Worm (Caenorhabditis elegans) whole organism, young adult: ENCODE results near the gene gcs-1.

ENCODE experiments used
- B0019.2 ChIP-seq: fragments of 200-800 bp; sonication (Bioruptor generic); conservative IDR thresholded peaks from 2 replicates; pipeline ENCODE4 v1.3.6; 2022; ENCODE audit warnings: missing genetic modification reagents, missing genetic modification characterization, missing compliant biosample characterization
- B0261.1 ChIP-seq: sonication (generic microtip); optimal IDR thresholded peaks from 2 replicates; lab custom pipeline; 2016; ENCODE audit warnings: mild to moderate bottlenecking, missing genetic modification characterization, moderate library complexity, missing compliant biosample characterization
- B0336.3 ChIP-seq: fragments of 200-800 bp; sonication (Bioruptor generic); IDR thresholded peaks from 2 replicates; pipeline ENCODE4 v1.3.6; 2022; ENCODE audit warnings: missing genetic modification characterization, missing compliant biosample characterization
- F10E7.11 ChIP-seq: sonication (generic microtip); optimal IDR thresholded peaks from 2 replicates; lab custom pipeline; 2017; ENCODE audit warnings: mild to moderate bottlenecking, missing genetic modification characterization, moderate library complexity, missing compliant biosample characterization
- F33H1.4 ChIP-seq: fragments of 200-800 bp; sonication (Bioruptor generic); IDR thresholded peaks from 2 replicates; pipeline ENCODE4 v1.3.6; 2022; ENCODE audit warnings: missing genetic modification reagents, missing genetic modification characterization, missing compliant biosample characterization
- F39B2.1 ChIP-seq: fragments of 200-800 bp; sonication (Bioruptor generic); IDR thresholded peaks from 2 replicates; pipeline ENCODE4 v1.3.6; 2022; ENCODE audit warnings: missing genetic modification reagents, missing genetic modification characterization, missing compliant biosample characterization
- F52B5.7 ChIP-seq: sonication (generic microtip); optimal IDR thresholded peaks from 2 replicates; lab custom pipeline; 2016; ENCODE audit warnings: mild to moderate bottlenecking, missing genetic modification characterization, missing compliant biosample characterization
- F55B11.4 ChIP-seq: sonication (generic microtip); optimal IDR thresholded peaks from 2 replicates; lab custom pipeline; 2016; ENCODE audit warnings: missing compliant biosample characterization, missing genetic modification characterization, borderline replicate concordance; ENCODE audit not compliant: insufficient read depth
- F57A8.1 ChIP-seq: fragments of 200-800 bp; sonication (Bioruptor generic); optimal IDR thresholded peaks from 2 replicates; lab custom pipeline; 2018; ENCODE audit warnings: mild to moderate bottlenecking, missing genetic modification characterization, moderate library complexity, missing compliant biosample characterization
- Y53G8AR.9 ChIP-seq: fragments of 200-800 bp; sonication (Bioruptor generic); conservative IDR thresholded peaks from 2 replicates; pipeline ENCODE4 v1.3.6; 2022; ENCODE audit warnings: missing genetic modification reagents, missing genetic modification characterization, missing compliant biosample characterization
- Y67H2A.10 ChIP-seq: fragments of 200-800 bp; sonication (Bioruptor generic); conservative IDR thresholded peaks from 2 replicates; pipeline ENCODE4 v1.3.6; 2022; ENCODE audit warnings: missing genetic modification reagents, missing genetic modification characterization, missing compliant biosample characterization
- akir-1 ChIP-seq: fragments of 200-800 bp; sonication (Bioruptor generic); optimal IDR thresholded peaks from 2 replicates; lab custom pipeline; 2018; ENCODE audit warnings: mild to moderate bottlenecking, missing genetic modification characterization, moderate library complexity, missing compliant biosample characterization
- ama-1 ChIP-seq, 3 experiments: fragments of 150-350 bp in 1 of 3; sonication (generic microtip) in 2 of 3; optimal IDR thresholded peaks; 2 replicates each; lab custom pipeline; 2014 to 2018; ENCODE audit warnings: missing biosample characterization in 2 of 3, missing genetic modification characterization in 2 of 3, missing genetic modification reagents in 2 of 3
- attf-5 ChIP-seq: fragments of 200-800 bp; sonication (Bioruptor generic); optimal IDR thresholded peaks from 2 replicates; lab custom pipeline; 2018; ENCODE audit warnings: mild to moderate bottlenecking, missing genetic modification characterization, missing compliant biosample characterization
- ccch-3 ChIP-seq: fragments of 200-800 bp; sonication (Bioruptor generic); optimal IDR thresholded peaks from 2 replicates; lab custom pipeline; 2018; ENCODE audit warnings: mild to moderate bottlenecking, missing genetic modification characterization, missing compliant biosample characterization
- cebp-2 ChIP-seq: fragments of 200-800 bp; sonication (Bioruptor generic); IDR thresholded peaks from 2 replicates; pipeline ENCODE4 v1.3.6; 2022; ENCODE audit warnings: missing genetic modification characterization, missing compliant biosample characterization
- ceh-100 ChIP-seq: fragments of 200-800 bp; sonication (Bioruptor generic); IDR thresholded peaks from 2 replicates; pipeline ENCODE4 v1.3.6; 2022; ENCODE audit warnings: missing genetic modification reagents, missing genetic modification characterization, missing compliant biosample characterization
- ceh-27 ChIP-seq: fragments of 200-800 bp; sonication (Bioruptor generic); optimal IDR thresholded peaks from 2 replicates; lab custom pipeline; 2018; ENCODE audit warnings: mild to moderate bottlenecking, missing genetic modification characterization, moderate library complexity, missing compliant biosample characterization
- ceh-91 ChIP-seq: fragments of 200-800 bp; sonication (Bioruptor generic); IDR thresholded peaks from 2 replicates; pipeline ENCODE4 v1.3.6; 2022; ENCODE audit warnings: missing genetic modification reagents, missing genetic modification characterization, missing compliant biosample characterization
- chd-7 ChIP-seq: sonication (generic microtip); optimal IDR thresholded peaks from 2 replicates; lab custom pipeline; 2016; ENCODE audit warnings: mild to moderate bottlenecking, missing genetic modification characterization, moderate library complexity, missing compliant biosample characterization
- fkh-3 ChIP-seq: sonication (generic microtip); optimal IDR thresholded peaks from 2 replicates; lab custom pipeline; 2016; ENCODE audit warnings: mild to moderate bottlenecking, missing genetic modification characterization, missing compliant biosample characterization
- gei-17 ChIP-seq: fragments of 200-800 bp; sonication (Bioruptor generic); optimal IDR thresholded peaks from 2 replicates; lab custom pipeline; 2018; ENCODE audit warnings: mild to moderate bottlenecking, missing genetic modification characterization, missing compliant biosample characterization
- hrde-1 ChIP-seq: sonication (generic microtip); optimal IDR thresholded peaks from 2 replicates; lab custom pipeline; 2016; ENCODE audit warnings: missing genetic modification characterization, mild to moderate bottlenecking, missing compliant biosample characterization, moderate library complexity, missing genotype, missing genetic modification reagents, borderline replicate concordance
- lin-26 ChIP-seq: fragments of 200-800 bp; sonication (Bioruptor generic); IDR thresholded peaks from 2 replicates; pipeline ENCODE4 v1.3.6; 2022; ENCODE audit warnings: missing genetic modification reagents, missing genetic modification characterization, missing compliant biosample characterization
- lin-40 ChIP-seq: sonication (generic microtip); optimal IDR thresholded peaks from 2 replicates; lab custom pipeline; 2016; ENCODE audit warnings: missing genetic modification characterization, mild to moderate bottlenecking, missing compliant biosample characterization, missing genotype, missing genetic modification reagents
- lsl-1 ChIP-seq: fragments of 200-800 bp; sonication (Bioruptor generic); optimal IDR thresholded peaks from 2 replicates; lab custom pipeline; 2018; ENCODE audit warnings: mild to moderate bottlenecking, missing genetic modification characterization, moderate library complexity, missing compliant biosample characterization
- madf-10 ChIP-seq: sonication (generic microtip); optimal IDR thresholded peaks from 2 replicates; lab custom pipeline; 2016; ENCODE audit warnings: mild to moderate bottlenecking, missing genetic modification characterization, missing compliant biosample characterization
- mcd-1 ChIP-seq: fragments of 200-800 bp; sonication (Bioruptor generic); IDR thresholded peaks from 2 replicates; pipeline ENCODE4 v1.3.6; 2022; ENCODE audit warnings: missing genetic modification reagents, missing genetic modification characterization, missing compliant biosample characterization
- nhr-27 ChIP-seq: fragments of 200-800 bp; sonication (Bioruptor generic); optimal IDR thresholded peaks from 2 replicates; lab custom pipeline; 2018; ENCODE audit warnings: mild to moderate bottlenecking, missing genetic modification characterization, moderate library complexity, missing compliant biosample characterization
- rcor-1 ChIP-seq: fragments of 200-800 bp; sonication (Bioruptor generic); IDR thresholded peaks from 2 replicates; pipeline ENCODE4 v1.3.6; 2022; ENCODE audit warnings: missing genetic modification reagents, missing genetic modification characterization, missing compliant biosample characterization
- sdz-38 ChIP-seq: sonication (generic microtip); optimal IDR thresholded peaks from 2 replicates; lab custom pipeline; 2016; ENCODE audit warnings: missing genotype, missing genetic modification characterization, missing compliant biosample characterization
- sea-2 ChIP-seq: fragments of 200-800 bp; sonication (Bioruptor generic); IDR thresholded peaks from 2 replicates; pipeline ENCODE4 v1.3.6; 2022; ENCODE audit warnings: missing genetic modification characterization, missing compliant biosample characterization
- snpc-3.4 ChIP-seq: sonication (generic microtip); optimal IDR thresholded peaks from 2 replicates; lab custom pipeline; 2017; ENCODE audit warnings: missing genetic modification characterization, mild to moderate bottlenecking, missing compliant biosample characterization, antibody characterized with exemption, moderate library complexity, missing genotype, missing genetic modification reagents
- somi-1 ChIP-seq: fragments of 200-800 bp; sonication (Bioruptor generic); optimal IDR thresholded peaks from 2 replicates; lab custom pipeline; 2018; ENCODE audit warnings: mild to moderate bottlenecking, missing genetic modification characterization, missing compliant biosample characterization
- tbp1 ChIP-seq: fragments of 200-800 bp; sonication (Bioruptor generic); optimal IDR thresholded peaks from 2 replicates; lab custom pipeline; 2018; ENCODE audit warnings: mild to moderate bottlenecking, missing genetic modification characterization, missing compliant biosample characterization
- ztf-26 ChIP-seq: sonication (generic microtip); optimal IDR thresholded peaks from 2 replicates; lab custom pipeline; 2017; ENCODE audit warnings: missing genetic modification characterization, missing compliant biosample characterization
- ztf-3 ChIP-seq: fragments of 200-800 bp; sonication (Bioruptor generic); optimal IDR thresholded peaks from 2 replicates; lab custom pipeline; 2018; ENCODE audit warnings: mild to moderate bottlenecking, missing genetic modification characterization, missing compliant biosample characterization
- ztf-6 ChIP-seq: fragments of 200-800 bp; sonication (Bioruptor generic); IDR thresholded peaks from 2 replicates; pipeline ENCODE4 v1.3.6; 2022; ENCODE audit warnings: missing genetic modification reagents, missing genetic modification characterization, missing compliant biosample characterization

gcs-1 gene

DNA sequence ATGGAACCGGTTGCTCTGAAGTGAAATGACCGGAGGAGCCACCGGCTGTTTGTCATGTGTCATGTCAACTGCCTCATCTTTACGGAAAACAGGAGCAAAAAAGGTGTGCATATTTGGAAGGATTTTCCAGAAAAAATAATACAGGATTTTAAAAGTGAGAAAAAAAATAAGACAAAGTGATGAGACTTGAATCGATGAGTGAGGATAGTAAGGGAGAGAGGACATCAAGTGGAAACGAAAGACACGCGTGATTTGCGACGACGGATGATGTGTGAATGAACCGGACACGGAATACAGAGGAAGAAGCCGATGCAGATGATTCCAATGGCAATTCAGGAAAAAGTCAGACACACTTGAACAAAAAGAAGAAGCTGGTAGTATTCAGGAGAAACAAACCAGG lies 13.8 kb downstream of the gcs-1 start:
- TF ChIP-seq F33H1.4 (GFP tag; lab: Robert Waterston, UW) (no peak), cebp-2 (GFP tag; lab: Robert Waterston, UW) (no peak), B0261.1 (tag; lab: Kevin White, UChicago) (no peak), rcor-1 (no peak), hrde-1 (tag; lab: Kevin White, UChicago) (no peak), ceh-27 (GFP tag; lab: Kevin White, UChicago) (no peak), attf-5 (GFP tag; lab: Kevin White, UChicago) (no peak)
- TF ChIP-seq, all 124 proteins: peak for 0

DNA sequence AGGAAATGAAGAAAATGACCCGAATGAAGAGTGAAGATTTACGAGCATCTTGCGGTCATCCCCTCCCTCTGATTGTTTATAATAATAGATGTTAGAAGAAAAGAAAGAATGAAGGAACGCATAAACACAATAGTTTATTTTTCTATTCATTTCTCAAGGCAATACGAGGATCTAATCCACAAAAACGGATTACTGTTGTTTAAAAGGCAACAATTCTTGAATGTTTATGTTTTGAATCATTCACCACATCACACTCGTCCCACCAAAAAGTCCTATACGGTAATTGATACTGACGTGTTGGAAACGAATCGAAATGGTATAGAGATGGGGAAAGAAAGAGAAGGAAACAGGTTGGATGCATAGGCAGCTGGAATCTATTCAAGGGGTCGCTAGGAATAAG lies 16.5 kb downstream of the gcs-1 start:
- TF ChIP-seq ztf-6 (GFP tag; lab: Robert Waterston, UW) (no peak), ztf-3 (GFP tag; lab: Kevin White, UChicago) (no peak), cebp-2 (GFP tag; lab: Robert Waterston, UW) (no peak), F57A8.1 (GFP tag; lab: Kevin White, UChicago) (no peak), fkh-3 (tag; lab: Kevin White, UChicago) (no peak), chd-7 (no peak), somi-1 (GFP tag; lab: Kevin White, UChicago) (no peak), ama-1 (optimal IDR thresholded peaks at IDR 0.05; lab: Kevin White, UChicago) (no peak), ama-1 (GFP tag; optimal IDR thresholded peaks at IDR 0.05; lab: Kevin White, UChicago) (no peak), lsl-1 (no peak), F52B5.7 (tag; lab: Kevin White, UChicago) (no peak), Y67H2A.10 (GFP tag; lab: Robert Waterston, UW) (no peak), sea-2 (no peak), ceh-91 (GFP tag; lab: Robert Waterston, UW) (no peak), snpc-3.4 (tag; lab: Kevin White, UChicago) (no peak), nhr-27 (no peak), lin-26 (GFP tag; lab: Robert Waterston, UW) (no peak), tbp1 (GFP tag; lab: Kevin White, UChicago) (no peak), akir-1 (GFP tag; lab: Kevin White, UChicago) (no peak), B0336.3 (GFP tag; lab: Robert Waterston, UW) (no peak)
- TF ChIP-seq, all 124 proteins: peak for 0

DNA sequence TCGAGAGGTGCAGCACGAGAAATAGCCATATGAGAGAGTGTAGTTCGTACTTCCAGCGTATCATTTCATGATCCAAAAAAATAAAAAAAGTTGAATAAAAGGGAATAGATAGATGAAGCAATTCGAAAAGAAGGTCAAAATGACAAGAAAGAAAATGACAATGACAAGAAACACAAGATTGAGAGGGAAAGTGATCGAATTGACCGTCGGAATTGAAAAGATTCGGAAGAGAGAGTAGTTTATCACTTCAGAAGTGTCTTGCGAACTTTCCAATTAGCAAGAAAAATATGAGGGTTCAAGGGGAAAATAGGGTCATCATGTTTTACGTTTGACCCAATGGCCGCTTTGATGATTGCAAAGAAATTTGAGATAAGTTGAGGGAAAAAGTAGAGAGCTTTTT lies 18.4 kb downstream of the gcs-1 start, which contains the start of gene dep-1:
TSS of gene dep-1 (minus strand) at position 95 of the 400 bp plus-strand sequence.
- TF ChIP-seq madf-10 (no peak), ceh-100 (GFP tag; lab: Robert Waterston, UW) (no peak), lin-26 (GFP tag; lab: Robert Waterston, UW) (no peak), ceh-27 (GFP tag; lab: Kevin White, UChicago) (no peak), sdz-38 (tag; lab: Kevin White, UChicago) (no peak), F10E7.11 (tag; lab: Kevin White, UChicago) (no peak), gei-17 (GFP tag; lab: Kevin White, UChicago) (no peak), Y67H2A.10 (GFP tag; lab: Robert Waterston, UW) (no peak), ztf-26 (tag; lab: Kevin White, UChicago) (no peak), F55B11.4 (tag; lab: Kevin White, UChicago) (no peak), B0019.2 (no peak), lin-40 (tag; lab: Kevin White, UChicago) (no peak), ccch-3 (GFP tag; lab: Kevin White, UChicago) (no peak), ama-1 (optimal IDR thresholded peaks at IDR 0.05; lab: Kevin White, UChicago) (no peak), ama-1 (GFP tag; optimal IDR thresholded peaks at IDR 0.05; lab: Kevin White, UChicago) (no peak), F39B2.1 (GFP tag; lab: Robert Waterston, UW) (no peak), mcd-1 (no peak), Y53G8AR.9 (GFP tag; lab: Robert Waterston, UW) (no peak), lsl-1 (no peak)
